Fruit fly (Drosophila melanogaster): ENCODE measurements around the gene CG45012.

The CG45012 gene

DNA sequence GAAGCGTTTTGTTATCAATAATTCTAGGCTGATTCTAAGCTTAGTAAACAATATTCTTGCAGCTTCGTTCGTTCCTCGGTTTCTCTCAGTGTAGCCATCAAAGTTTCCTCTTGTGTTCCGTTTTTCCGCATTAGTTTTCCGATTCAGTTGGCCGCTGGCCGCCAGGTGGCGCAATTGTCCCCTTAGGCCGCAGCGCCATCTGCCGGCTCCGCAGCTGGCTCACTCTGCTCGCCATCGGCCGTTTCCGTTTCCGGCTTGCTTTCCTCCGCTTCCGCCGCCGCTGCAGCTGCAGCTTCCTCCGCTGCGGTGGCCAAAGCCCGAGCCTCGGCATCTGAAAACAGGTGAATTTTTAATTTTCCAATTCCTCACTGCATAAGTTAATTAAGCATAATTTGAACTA, 18.0 kb upstream of the CG45012 start (continued):
- peak; percentile 96 for TF ChIP-seq CG18619 (GFP tag; optimal IDR thresholded peaks at IDR 0.05)
- TF ChIP-seq bowl (GFP tag; IDR thresholded peaks at IDR 0.05), result peak; percentile 68; the same call in 1 of the 2 replicates
- TF ChIP-seq crp (GFP tag; optimal IDR thresholded peaks at IDR 0.05), result peak in 1 of 2 experiments; percentile 27
- TF ChIP-seq CG4617 (GFP tag; optimal IDR thresholded peaks at IDR 0.05; ENCODE audit: borderline replicate concordance), result peak; percentile 89
- peak; percentile 96 for TF ChIP-seq p53 (GFP tag; optimal IDR thresholded peaks at IDR 0.05)
- peak; percentile 77 for TF ChIP-seq ERR (GFP tag; optimal IDR thresholded peaks at IDR 0.05)
- TF ChIP-seq bsh (GFP tag; optimal IDR thresholded peaks at IDR 0.05), result peak; percentile 51 to 93
- TF ChIP-seq CG13123 (GFP tag; optimal IDR thresholded peaks at IDR 0.05), result peak; percentile 89
- peak; percentile 75 for TF ChIP-seq Nf-YB (GFP tag; optimal IDR thresholded peaks at IDR 0.05)
- TF ChIP-seq CG2116 (GFP tag; optimal IDR thresholded peaks at IDR 0.05), result peak; percentile 90
- TF ChIP-seq CG1233 (GFP tag; optimal IDR thresholded peaks at IDR 0.05), result peak; percentile 97
- peak; percentile 96 for TF ChIP-seq CG10654 (GFP tag; optimal IDR thresholded peaks at IDR 0.05)
- no peak for TF ChIP-seq fru (optimal IDR thresholded peaks at IDR 0.05)
- TF ChIP-seq D (optimal IDR thresholded peaks at IDR 0.05), result no peak
- peak; percentile 98 for TF ChIP-seq D (GFP tag; optimal IDR thresholded peaks at IDR 0.05)
- TF ChIP-seq Sin3A (optimal IDR thresholded peaks at IDR 0.05), result no peak
- TF ChIP-seq CG11085 (GFP tag; IDR thresholded peaks at IDR 0.05), result peak; percentile 82
- TF ChIP-seq dpn (GFP tag; optimal IDR thresholded peaks at IDR 0.05), result peak; percentile 90 to 95
- TF ChIP-seq CG4820 (GFP tag; optimal IDR thresholded peaks at IDR 0.05), result peak; percentile 92
- TF ChIP-seq CG2202 (tag; optimal IDR thresholded peaks at IDR 0.05), result peak; percentile 97
- peak; percentile 90 for TF ChIP-seq Oli (tag; optimal IDR thresholded peaks at IDR 0.05)
- TF ChIP-seq MBD-R2 (GFP tag; IDR thresholded peaks at IDR 0.05), result peak; percentile 57; the same call in 1 of the 2 replicates
- TF ChIP-seq Dip2 (GFP tag; IDR thresholded peaks at IDR 0.05), result no peak
- 0 out of 3 replicates have a peak, but pooled peaks have one; percentile 21 for TF ChIP-seq HLH4C (GFP tag; IDR thresholded peaks at IDR 0.05; ENCODE audit: partially characterized antibody)
- peak; percentile 63; the same call in 2 of the 3 replicates for TF ChIP-seq CG7357 (GFP tag; IDR thresholded peaks at IDR 0.05)
- TF ChIP-seq kay (GFP tag; optimal IDR thresholded peaks at IDR 0.05), result peak; percentile 40
- peak; percentile 81 for TF ChIP-seq Ssrp (tag; optimal IDR thresholded peaks at IDR 0.05)
- TF ChIP-seq klu (GFP tag; IDR thresholded peaks at IDR 0.05), result peak; percentile 42; the same call in 1 of the 2 replicates
- peak; percentile 84 for TF ChIP-seq croc (GFP tag; conservative IDR thresholded peaks at IDR 0.05)
- TF ChIP-seq CG18764 (GFP tag; optimal IDR thresholded peaks at IDR 0.05), result peak; percentile 96
- peak; percentile 89 for TF ChIP-seq twi (tag; optimal IDR thresholded peaks at IDR 0.05)
- TF ChIP-seq CoRest (tag; optimal IDR thresholded peaks at IDR 0.05), result peak; percentile 80

DNA sequence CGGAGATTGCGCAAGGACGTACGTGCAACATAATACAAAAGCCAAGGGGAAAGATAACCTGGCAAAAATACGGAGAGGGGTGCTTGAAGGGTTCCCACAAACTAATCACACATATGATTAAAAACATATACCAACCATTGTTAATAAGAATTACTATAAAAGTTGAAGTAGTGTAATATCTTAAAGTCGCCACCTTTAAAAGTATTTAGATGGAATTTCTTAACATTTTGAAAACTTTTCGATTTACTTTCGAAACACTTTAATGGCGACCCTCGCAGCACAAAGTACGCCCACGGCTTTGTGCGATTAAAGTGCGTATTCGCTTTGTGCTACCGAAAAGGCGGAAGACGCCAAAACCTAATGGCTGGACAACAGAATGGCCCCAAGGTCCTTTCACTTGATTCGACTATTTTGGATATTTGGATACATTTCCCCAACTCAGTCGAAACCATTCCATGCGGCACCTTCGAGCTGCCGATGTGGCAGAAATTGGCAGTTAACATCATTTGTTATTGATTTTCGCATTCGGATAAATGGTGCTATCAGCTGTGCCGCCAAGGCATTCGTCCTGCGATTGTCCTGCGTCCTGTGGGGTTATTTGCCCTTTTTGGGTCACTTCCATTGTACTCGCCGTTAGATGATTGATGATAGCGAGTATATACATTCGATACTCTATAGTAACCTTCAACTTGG, 10.8 kb upstream of the CG45012 start:
- no peak for TF ChIP-seq chinmo (GFP tag; IDR thresholded peaks at IDR 0.05; ENCODE audit: partially characterized antibody)
- no peak for TF ChIP-seq exex (tag; optimal IDR thresholded peaks at IDR 0.05)
- no peak for TF ChIP-seq gt (GFP tag; IDR thresholded peaks at IDR 0.05)
- no peak for TF ChIP-seq CG3407 (GFP tag; optimal IDR thresholded peaks at IDR 0.05)
- no peak for TF ChIP-seq tap (tag; optimal IDR thresholded peaks at IDR 0.05)
- TF ChIP-seq ro (GFP tag; IDR thresholded peaks at IDR 0.05), result no peak
- no peak for TF ChIP-seq CG3995 (GFP tag; optimal IDR thresholded peaks at IDR 0.05)
- no peak for TF ChIP-seq CG12391 (tag; optimal IDR thresholded peaks at IDR 0.05)
- no peak for TF ChIP-seq insv (GFP tag; optimal IDR thresholded peaks at IDR 0.05)
- TF ChIP-seq CG4328 (GFP tag; optimal IDR thresholded peaks at IDR 0.05), result no peak
- TF ChIP-seq grau (tag; optimal IDR thresholded peaks at IDR 0.05), result peak; percentile 28
- TF ChIP-seq en (GFP tag; optimal IDR thresholded peaks at IDR 0.05), result no peak
- TF ChIP-seq CG6854 (GFP tag; optimal IDR thresholded peaks at IDR 0.05), result no peak
- no peak for TF ChIP-seq zf30C (GFP tag; optimal IDR thresholded peaks at IDR 0.05)
- TF ChIP-seq Dref (GFP tag; IDR thresholded peaks at IDR 0.05), result no peak
- TF ChIP-seq Ets65A (GFP tag), result peak; percentile 25
- TF ChIP-seq stc (GFP tag; IDR thresholded peaks at IDR 0.05), result no peak
- TF ChIP-seq Bteb2 (GFP tag; optimal IDR thresholded peaks at IDR 0.05), result no peak
- TF ChIP-seq gfzf (GFP tag; optimal IDR thresholded peaks at IDR 0.05), result no peak
- peak; percentile 59 for TF ChIP-seq CG18476 (GFP tag; optimal IDR thresholded peaks at IDR 0.05)

Measured in whole organism, embryonic.